Worm (Caenorhabditis elegans): Measurements from ENCODE around the gene mrp-1.

mrp-1 gene

DNA sequence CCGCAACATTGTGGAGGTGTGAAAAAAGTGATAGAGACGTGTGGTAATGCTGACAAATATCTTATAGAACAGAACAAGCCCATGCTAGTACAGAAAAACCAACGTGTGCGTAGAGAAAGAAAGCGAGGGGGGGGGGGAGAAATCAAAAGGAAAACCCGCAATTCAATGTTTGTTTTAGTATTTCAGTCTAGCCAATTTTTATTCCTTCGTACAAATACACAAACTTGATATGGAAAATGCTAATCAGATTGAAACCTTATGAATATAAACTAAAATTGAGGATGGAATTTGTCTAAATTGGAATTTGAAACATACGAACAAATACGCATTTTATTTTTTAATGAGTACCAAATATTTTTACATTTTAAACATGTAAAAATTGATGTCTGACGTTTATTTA, at the start of gene mrp-1:
Gene mrp-1, minus strand, starts transcription at position 101 of the 400 bp plus-strand sequence.
- TF ChIP-seq ztf-4 (tag; optimal IDR thresholded peaks at IDR 0.05) = no peak
- TF ChIP-seq ceh-82 (tag; optimal IDR thresholded peaks at IDR 0.05) = no peak
- TF ChIP-seq lin-35 (GFP tag; optimal IDR thresholded peaks at IDR 0.05) = no peak
- no peak for TF ChIP-seq blmp-1 (tag; optimal IDR thresholded peaks at IDR 0.05)
- peak; percentile 44 for TF ChIP-seq skn-1 (tag; optimal IDR thresholded peaks at IDR 0.05)

ce11 chrX:636893-637292, 49.2 kb upstream of the mrp-1 start, which contains the start of gene pha-2:
Gene pha-2 (minus strand): TSS chrX:636993.
- TF ChIP-seq irx-1 (tag; optimal IDR thresholded peaks at IDR 0.05) (no peak), C16A3.4 (tag; optimal IDR thresholded peaks at IDR 0.05) (no peak), dpl-1 (GFP tag; optimal IDR thresholded peaks at IDR 0.05) (no peak), zag-1 (tag; optimal IDR thresholded peaks at IDR 0.05) (no peak), nhr-90 (tag; optimal IDR thresholded peaks at IDR 0.05; ENCODE audit: poor library complexity) (no peak), ztf-4 (tag; optimal IDR thresholded peaks at IDR 0.05) (no peak), egl-13 (tag; optimal IDR thresholded peaks at IDR 0.05) (no peak), lin-15B (tag; optimal IDR thresholded peaks at IDR 0.05) (no peak), pag-3 (tag; optimal IDR thresholded peaks at IDR 0.05; ENCODE audit: borderline replicate concordance, insufficient read depth) (no peak), aly-2 (tag; optimal IDR thresholded peaks at IDR 0.05) (no peak), unc-98 (GFP tag; IDR thresholded peaks at IDR 0.05) (no peak), lsy-2 (tag; optimal IDR thresholded peaks at IDR 0.05) (no peak), mep-1 (tag; optimal IDR thresholded peaks at IDR 0.05) (no peak), lin-35 (GFP tag; optimal IDR thresholded peaks at IDR 0.05) (no peak), skn-1 (tag; optimal IDR thresholded peaks at IDR 0.05) (no peak), mdl-1 (tag; optimal IDR thresholded peaks at IDR 0.05) (no peak), ces-1 (GFP tag; optimal IDR thresholded peaks at IDR 0.05) (no peak)

DNA sequence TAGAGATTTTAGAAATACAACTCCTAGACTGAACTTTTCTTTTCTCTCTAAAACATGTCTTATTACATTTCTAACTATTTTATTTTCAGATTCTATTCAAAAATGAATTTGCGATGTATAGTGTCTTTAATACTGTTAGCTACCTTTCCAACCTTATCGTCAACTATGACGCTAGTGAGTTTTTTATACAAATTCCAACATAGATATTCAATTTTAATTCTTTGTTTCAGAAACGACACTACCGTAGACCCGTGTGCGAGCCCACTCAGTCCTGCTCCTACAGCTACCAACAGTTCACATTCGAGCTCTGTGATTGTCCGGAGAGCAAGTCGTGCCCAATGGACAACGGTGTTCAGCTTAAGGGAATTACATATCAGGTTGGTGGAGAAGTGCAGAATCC, 41.4 kb upstream of the mrp-1 start, which contains the start of gene M6.4:
Gene M6.4, plus strand, starts transcription at position 55 of the 400 bp plus-strand sequence.
- no peak for TF ChIP-seq efl-1 (optimal IDR thresholded peaks at IDR 0.05)
- peak in 1 of 2 experiments; percentile 68 for TF ChIP-seq efl-1 (GFP tag; optimal IDR thresholded peaks at IDR 0.05 in 1 of 2)
- no peak for TF ChIP-seq vab-15 (tag; optimal IDR thresholded peaks at IDR 0.05)

ce11 chrX:621688-622087, 34.0 kb upstream of the mrp-1 start:
- TF ChIP-seq nhr-237 (tag; optimal IDR thresholded peaks at IDR 0.05) (no peak), lin-14 (GFP tag; optimal IDR thresholded peaks at IDR 0.05) (no peak), unc-98 (GFP tag; IDR thresholded peaks at IDR 0.05) (no peak), rnt-1 (tag; optimal IDR thresholded peaks at IDR 0.05) (peak; percentile 23)

DNA sequence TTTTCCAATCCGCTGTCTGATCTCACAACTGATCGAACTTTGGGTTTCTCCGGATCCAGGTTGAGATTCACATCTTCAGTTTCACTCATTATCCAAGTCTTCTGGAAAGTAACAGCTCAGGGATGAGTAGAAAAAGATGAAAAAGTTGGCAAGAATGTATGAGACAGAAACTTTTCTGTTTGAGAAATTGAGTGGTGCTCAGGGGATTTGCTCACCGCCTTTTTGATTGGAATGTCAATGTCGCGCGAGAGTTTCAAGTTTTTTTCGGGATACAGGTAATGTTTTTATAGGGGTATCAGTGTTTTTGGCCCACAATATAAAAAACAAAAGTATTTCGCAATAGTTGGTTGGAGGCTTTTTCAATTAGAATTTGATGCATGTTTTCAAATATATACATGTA, 33.5 kb upstream of the mrp-1 start, which contains the start of gene unc-96:
Gene unc-96, minus strand, starts transcription at position 101 of the 400 bp plus-strand sequence.
- TF ChIP-seq unc-98 (GFP tag; IDR thresholded peaks at IDR 0.05) = no peak
- no peak for TF ChIP-seq tlp-1 (tag; optimal IDR thresholded peaks at IDR 0.05)
- peak; percentile 35 for TF ChIP-seq zip-4 (GFP tag; optimal IDR thresholded peaks at IDR 0.05)
- no peak for TF ChIP-seq pax-3 (tag; optimal IDR thresholded peaks at IDR 0.05)
- no peak for TF ChIP-seq tbx-2 (tag; optimal IDR thresholded peaks at IDR 0.05)
- no peak for TF ChIP-seq grh-1 (GFP tag; IDR thresholded peaks at IDR 0.05)
- no peak for TF ChIP-seq ceh-88 (GFP tag; IDR thresholded peaks at IDR 0.05)
- no peak for TF ChIP-seq lin-14 (GFP tag; optimal IDR thresholded peaks at IDR 0.05)

DNA sequence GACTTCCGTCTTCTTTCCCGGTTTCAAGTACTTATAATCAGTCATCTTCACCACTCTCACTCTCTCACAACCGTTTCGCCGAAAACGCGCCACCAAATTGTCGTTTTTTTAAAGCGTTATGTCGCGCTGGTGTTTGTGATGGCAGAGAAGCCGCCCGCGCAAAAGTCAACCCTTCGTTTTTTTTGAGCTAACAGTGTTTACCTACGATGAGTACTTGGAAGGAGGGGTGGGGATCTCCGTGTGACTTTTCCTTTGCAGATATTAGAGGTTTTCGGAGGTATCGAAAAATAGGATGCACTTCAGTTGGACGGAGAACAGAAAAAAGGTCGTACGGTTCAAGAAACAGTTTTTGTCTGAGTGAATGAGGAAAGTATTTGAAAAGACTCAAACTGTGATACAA, 30.0 kb upstream of the mrp-1 start:
- TF ChIP-seq nhr-77 (tag; optimal IDR thresholded peaks at IDR 0.05) = peak; percentile 55
- TF ChIP-seq tbx-2 (tag; optimal IDR thresholded peaks at IDR 0.05) = peak; percentile 47
- TF ChIP-seq elt-2 (tag; optimal IDR thresholded peaks at IDR 0.05) = no peak
- no peak for TF ChIP-seq nhr-28 (tag; optimal IDR thresholded peaks at IDR 0.05)
- peak; percentile 2 for TF ChIP-seq nhr-20 (tag; optimal IDR thresholded peaks at IDR 0.05)
- TF ChIP-seq ztf-11 (tag; optimal IDR thresholded peaks at IDR 0.05) = no peak
- TF ChIP-seq rnt-1 (tag; optimal IDR thresholded peaks at IDR 0.05) = peak; percentile 0
- peak; percentile 20 for TF ChIP-seq lin-14 (GFP tag; optimal IDR thresholded peaks at IDR 0.05)
- no peak for TF ChIP-seq nhr-76 (tag; optimal IDR thresholded peaks at IDR 0.05)

Measured in whole organism, L1 larva.